Worm (Caenorhabditis elegans) whole organism, mixed stage, embryonic: ENCODE data around the gene K03H1.13.

Source experiments
- M03D4.4 ChIP-seq: sonication (generic microtip); optimal IDR thresholded peaks from 2 replicates; lab custom pipeline; 2017; ENCODE audit warnings: mild to moderate bottlenecking, missing genetic modification characterization, missing compliant biosample characterization
- bed-3 ChIP-seq: fragments of 200-800 bp; sonication (Bioruptor generic); optimal IDR thresholded peaks from 3 replicates; lab custom pipeline; 2018; ENCODE audit warnings: mild to moderate bottlenecking, missing genetic modification characterization, moderate library complexity, missing compliant biosample characterization
- blmp-1 ChIP-seq: fragments of 150-350 bp; optimal IDR thresholded peaks from 2 replicates; lab custom pipeline; 2014; ENCODE audit warnings: missing biosample characterization, missing genetic modification characterization
- ceh-39 ChIP-seq: fragments of 150-350 bp; optimal IDR thresholded peaks from 2 replicates; lab custom pipeline; 2014; ENCODE audit warnings: missing biosample characterization, missing genetic modification characterization
- ceh-43 ChIP-seq: fragments of 200-800 bp; sonication (Bioruptor generic); optimal IDR thresholded peaks from 2 replicates; lab custom pipeline; 2018; ENCODE audit warnings: mild to moderate bottlenecking, missing genetic modification characterization, moderate library complexity, missing compliant biosample characterization
- ceh-83 ChIP-seq: fragments of 200-800 bp; sonication (Bioruptor generic); optimal IDR thresholded peaks from 2 replicates; lab custom pipeline; 2018; ENCODE audit warnings: mild to moderate bottlenecking, missing genetic modification characterization, missing compliant biosample characterization
- ces-1 ChIP-seq: fragments of 150-350 bp; optimal IDR thresholded peaks from 2 replicates; lab custom pipeline; 2014; ENCODE audit warnings: missing biosample characterization, missing genetic modification reagents, missing genetic modification characterization
- cnd-1 ChIP-seq: fragments of 200-800 bp; sonication (Bioruptor generic); optimal IDR thresholded peaks from 2 replicates; lab custom pipeline; 2018; ENCODE audit warnings: mild to moderate bottlenecking, missing genetic modification characterization, missing compliant biosample characterization
- drap-1 ChIP-seq: fragments of 200-800 bp; sonication (Bioruptor generic); optimal IDR thresholded peaks from 3 replicates; lab custom pipeline; 2018; ENCODE audit warnings: mild to moderate bottlenecking, missing genetic modification characterization, missing compliant biosample characterization
- elt-1 ChIP-seq: sonication (generic microtip); optimal IDR thresholded peaks from 2 replicates; lab custom pipeline; 2017; ENCODE audit warnings: missing genetic modification characterization, mild to moderate bottlenecking, missing compliant biosample characterization, antibody characterized with exemption, moderate library complexity, borderline replicate concordance; ENCODE audit not compliant: insufficient read depth
- elt-3 ChIP-seq: fragments of 150-350 bp; optimal IDR thresholded peaks from 2 replicates; lab custom pipeline; 2014; ENCODE audit warnings: missing biosample characterization, missing genetic modification characterization
- flh-1 ChIP-seq: fragments of 200-800 bp; sonication (Bioruptor generic); optimal IDR thresholded peaks from 2 replicates; lab custom pipeline; 2018; ENCODE audit warnings: mild to moderate bottlenecking, missing genetic modification characterization, moderate library complexity, missing compliant biosample characterization
- hlh-1 ChIP-seq: fragments of 150-350 bp; optimal IDR thresholded peaks from 2 replicates; lab custom pipeline; 2014; ENCODE audit warnings: missing biosample characterization, missing genetic modification reagents, missing genetic modification characterization
- lin-13 ChIP-seq: fragments of 150-350 bp; optimal IDR thresholded peaks from 2 replicates; lab custom pipeline; 2014; ENCODE audit warnings: missing biosample characterization, missing genetic modification characterization
- lin-32 ChIP-seq: fragments of 200-800 bp; sonication (Bioruptor generic); optimal IDR thresholded peaks from 2 replicates; lab custom pipeline; 2018; ENCODE audit warnings: mild to moderate bottlenecking, missing genetic modification characterization, missing compliant biosample characterization
- lsy-2 ChIP-seq: fragments of 150-350 bp; optimal IDR thresholded peaks from 2 replicates; lab custom pipeline; 2014; ENCODE audit warnings: missing biosample characterization, missing genetic modification characterization
- mep-1 ChIP-seq: fragments of 150-350 bp; optimal IDR thresholded peaks from 2 replicates; lab custom pipeline; 2017; ENCODE audit warnings: missing biosample characterization, missing genetic modification reagents, missing genetic modification characterization, inconsistent platforms
- mls-2 ChIP-seq: sonication (generic microtip); optimal IDR thresholded peaks from 2 replicates; lab custom pipeline; 2016; ENCODE audit warnings: mild to moderate bottlenecking, missing genetic modification characterization, moderate library complexity, missing compliant biosample characterization
- nhr-12 ChIP-seq: fragments of 150-350 bp; optimal IDR thresholded peaks from 2 replicates; lab custom pipeline; 2014; ENCODE audit warnings: missing biosample characterization, missing genetic modification characterization
- nhr-2 ChIP-seq: fragments of 150-350 bp; optimal IDR thresholded peaks from 2 replicates; lab custom pipeline; 2014; ENCODE audit warnings: missing biosample characterization, missing genetic modification characterization
- nhr-237 ChIP-seq: fragments of 150-350 bp; optimal IDR thresholded peaks from 2 replicates; lab custom pipeline; 2014; ENCODE audit warnings: missing biosample characterization, missing genetic modification characterization
- nhr-28 ChIP-seq: fragments of 150-350 bp; optimal IDR thresholded peaks from 2 replicates; lab custom pipeline; 2014; ENCODE audit warnings: missing biosample characterization, missing genetic modification characterization
- nhr-76 ChIP-seq: sonication (generic microtip); optimal IDR thresholded peaks from 2 replicates; lab custom pipeline; 2017; ENCODE audit warnings: missing biosample characterization, missing genetic modification characterization
- pha-4 ChIP-seq: fragments of 150-350 bp; optimal IDR thresholded peaks from 2 replicates; lab custom pipeline; 2018; ENCODE audit warnings: missing biosample characterization, missing genetic modification reagents, missing genetic modification characterization
- sem-2 ChIP-seq: fragments of 200-800 bp; sonication (Bioruptor generic); optimal IDR thresholded peaks from 2 replicates; lab custom pipeline; 2018; ENCODE audit warnings: mild to moderate bottlenecking, missing genetic modification characterization, missing compliant biosample characterization
- snpc-4 ChIP-seq: fragments of 150-350 bp; optimal IDR thresholded peaks from 2 replicates; lab custom pipeline; 2014; ENCODE audit warnings: missing biosample characterization, missing genetic modification characterization
- sptf-1 ChIP-seq: sonication (generic microtip); optimal IDR thresholded peaks from 2 replicates; lab custom pipeline; 2017; ENCODE audit warnings: mild to moderate bottlenecking, missing genetic modification characterization, moderate library complexity, missing compliant biosample characterization
- tbx-8 ChIP-seq: fragments of 200-800 bp; sonication (Bioruptor generic); optimal IDR thresholded peaks from 2 replicates; lab custom pipeline; 2018; ENCODE audit warnings: mild to moderate bottlenecking, missing genetic modification characterization, moderate library complexity, missing compliant biosample characterization
- unc-120 ChIP-seq: sonication (generic microtip); optimal IDR thresholded peaks from 2 replicates; lab custom pipeline; 2017; ENCODE audit warnings: missing genetic modification characterization, missing compliant biosample characterization; ENCODE audit not compliant: poor library complexity, severe bottlenecking
- unc-39 ChIP-seq: fragments of 150-350 bp; optimal IDR thresholded peaks from 2 replicates; lab custom pipeline; 2014; ENCODE audit warnings: missing biosample characterization, missing genetic modification characterization
- unc-62 ChIP-seq: fragments of 150-350 bp; optimal IDR thresholded peaks from 2 replicates; lab custom pipeline; 2014; ENCODE audit warnings: missing biosample characterization, missing genetic modification reagents, missing genetic modification characterization
- zip-8 ChIP-seq: fragments of 150-350 bp; optimal IDR thresholded peaks from 2 replicates; lab custom pipeline; 2014; ENCODE audit warnings: missing biosample characterization, missing genetic modification characterization
- ztf-11 ChIP-seq: fragments of 150-350 bp; optimal IDR thresholded peaks from 2 replicates; lab custom pipeline; 2014; ENCODE audit warnings: missing biosample characterization, missing genetic modification characterization

K03H1.13 gene

DNA sequence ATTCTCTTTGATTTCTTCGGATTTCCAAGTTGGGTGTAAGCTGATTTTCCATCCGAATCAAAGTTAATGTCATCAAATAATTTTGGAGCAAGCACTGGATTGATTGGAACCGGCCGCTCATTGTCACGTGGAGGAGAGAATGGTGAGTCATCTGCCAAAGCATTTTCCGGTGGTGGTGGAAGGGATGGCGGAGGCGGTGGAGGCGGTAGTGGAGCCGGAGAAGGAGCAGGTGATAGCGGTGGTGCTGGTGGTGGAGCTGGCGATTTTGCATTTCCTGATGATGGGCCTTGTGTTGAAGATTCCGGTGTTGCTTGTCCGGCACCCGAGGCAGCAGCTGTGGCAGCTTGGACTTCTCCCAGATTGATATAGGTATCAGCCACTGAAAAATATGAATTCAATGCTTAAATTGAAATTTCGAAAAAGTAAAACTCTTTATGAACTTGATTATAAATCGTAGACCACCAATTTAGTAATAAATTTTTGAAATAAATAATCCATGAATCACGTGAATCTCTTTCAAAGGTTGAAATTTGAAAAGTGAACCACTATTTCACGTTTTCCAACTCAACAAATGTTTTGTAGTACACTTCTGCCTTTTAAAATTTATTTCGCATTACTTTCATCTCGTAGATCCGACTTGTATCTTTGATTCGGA is 9.0 kb downstream of the K03H1.13 start, which contains the start of the genes K03H1.9 and K03H1.12:
Gene K03H1.9, minus strand, starts transcription at position 471 of the 655 bp plus-strand sequence.
Gene K03H1.12, plus strand, starts transcription at position 605 of the 655 bp plus-strand sequence.
- TF ChIP-seq ceh-43 (GFP tag; lab: Kevin White, UChicago) (no peak), nhr-76 (tag; lab: Kevin White, UChicago) (no peak), mls-2 (tag; lab: Kevin White, UChicago) (no peak), lsy-2 (tag; lab: Kevin White, UChicago) (no peak), lin-32 (no peak), unc-62 (GFP tag; lab: Kevin White, UChicago) (no peak), drap-1 (no peak), ceh-83 (GFP tag; lab: Kevin White, UChicago) (no peak)

ce11 chrIII:9932091-9932490 is 18.1 kb downstream of the K03H1.13 start, which contains the start of gene dec-7:
Gene dec-7, plus strand, starts transcription at chrIII:9932398.
- TF ChIP-seq ceh-83 (GFP tag; lab: Kevin White, UChicago), result no peak
- TF ChIP-seq ceh-39 (tag; lab: Kevin White, UChicago), result no peak
- TF ChIP-seq snpc-4 (tag; lab: Kevin White, UChicago), result no peak
- TF ChIP-seq nhr-76 (tag; lab: Kevin White, UChicago), result no peak
- no peak for TF ChIP-seq nhr-237 (tag; lab: Kevin White, UChicago)
- no peak for TF ChIP-seq lin-32
- no peak for TF ChIP-seq flh-1
- no peak for TF ChIP-seq nhr-28 (tag; lab: Kevin White, UChicago)
- TF ChIP-seq unc-120 (tag; lab: Kevin White, UChicago), result no peak
- no peak for TF ChIP-seq lsy-2 (tag; lab: Kevin White, UChicago)

DNA sequence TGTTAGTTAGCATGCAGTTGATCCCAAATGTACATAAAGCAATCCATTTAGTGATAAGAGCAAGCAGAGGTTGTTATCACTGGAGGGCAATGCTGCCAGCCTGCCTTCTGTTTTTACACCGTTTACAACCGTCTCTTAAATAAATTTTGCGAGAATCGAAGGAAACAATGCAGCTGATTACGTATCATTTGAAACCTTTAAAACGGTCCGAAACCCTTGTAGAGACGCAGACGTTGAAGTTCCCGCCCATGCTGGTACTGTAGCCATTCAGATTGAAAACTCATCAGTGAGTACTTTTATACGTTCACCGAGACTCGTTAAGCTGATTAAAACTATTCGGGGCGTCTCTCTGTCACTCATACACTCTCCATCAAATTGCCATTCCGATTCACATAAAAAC is 19.7 kb downstream of the K03H1.13 start:
- TF ChIP-seq pha-4 (tag; lab: Kevin White, UChicago) (no peak), tbx-8 (GFP tag; lab: Kevin White, UChicago) (no peak), elt-1 (no peak), nhr-12 (tag; lab: Kevin White, UChicago) (no peak), unc-39 (tag; lab: Kevin White, UChicago) (no peak), nhr-2 (tag; lab: Kevin White, UChicago) (no peak), ceh-39 (tag; lab: Kevin White, UChicago) (no peak)

DNA sequence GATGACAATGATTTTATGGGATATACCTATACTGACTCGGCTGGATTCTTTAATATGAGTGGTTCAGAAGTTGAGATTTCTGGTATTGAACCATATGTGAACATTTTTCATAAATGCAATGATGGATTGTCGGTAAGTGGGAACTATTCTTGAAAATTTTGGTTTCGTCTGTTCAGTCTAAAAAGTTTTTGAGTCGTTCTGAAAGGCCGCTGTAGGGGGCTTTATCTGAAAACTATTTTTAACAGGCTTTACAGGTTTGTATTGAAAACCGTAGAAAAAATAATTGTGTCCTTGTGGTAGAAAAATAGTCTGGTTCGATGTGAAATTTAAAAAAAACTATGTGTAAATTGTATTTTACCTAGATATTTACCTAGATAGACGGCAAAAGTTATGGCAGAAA is 20.6 kb downstream of the K03H1.13 start:
- TF ChIP-seq cnd-1 (tag; lab: Kevin White, UChicago) (no peak), ceh-39 (tag; lab: Kevin White, UChicago) (no peak), lin-13 (no peak), pha-4 (tag; lab: Kevin White, UChicago) (no peak), nhr-28 (tag; lab: Kevin White, UChicago) (no peak), drap-1 (no peak), nhr-12 (tag; lab: Kevin White, UChicago) (no peak)

- TF ChIP-seq M03D4.4 (tag; lab: Kevin White, UChicago), result no peak
- TF ChIP-seq blmp-1 (tag; lab: Kevin White, UChicago), result no peak
- no peak for TF ChIP-seq ces-1 (GFP tag; lab: Kevin White, UChicago)
Observed at ce11 chrIII:9928777-9929176, 21.4 kb downstream of the K03H1.13 start, which contains the start of gene ttr-1. Gene ttr-1, plus strand, starts transcription at chrIII:9929077.

DNA sequence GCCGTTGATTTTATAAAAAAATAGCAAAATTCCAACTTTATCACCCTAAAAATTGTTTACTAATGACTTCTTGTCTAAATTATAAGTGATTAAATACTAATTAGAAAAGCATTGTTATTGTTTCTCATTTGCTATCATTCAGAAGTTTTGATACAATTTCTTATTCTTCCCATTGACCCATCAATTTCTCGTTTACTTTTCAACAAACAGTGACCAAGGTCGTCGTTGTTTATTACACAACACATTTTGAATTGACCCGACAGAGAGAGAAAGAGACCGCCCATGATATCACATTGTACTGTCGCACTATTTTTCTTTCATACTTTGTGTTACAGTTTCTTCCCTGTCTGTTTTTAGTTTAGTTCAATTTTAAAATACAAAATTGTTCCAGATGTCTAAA is 22.8 kb downstream of the K03H1.13 start, which contains the start of gene ttr-2:
Gene ttr-2, plus strand, starts transcription at position 392 of the 400 bp plus-strand sequence.
- TF ChIP-seq nhr-28 (tag; lab: Kevin White, UChicago) (no peak), sem-2 (no peak), bed-3 (no peak)

DNA sequence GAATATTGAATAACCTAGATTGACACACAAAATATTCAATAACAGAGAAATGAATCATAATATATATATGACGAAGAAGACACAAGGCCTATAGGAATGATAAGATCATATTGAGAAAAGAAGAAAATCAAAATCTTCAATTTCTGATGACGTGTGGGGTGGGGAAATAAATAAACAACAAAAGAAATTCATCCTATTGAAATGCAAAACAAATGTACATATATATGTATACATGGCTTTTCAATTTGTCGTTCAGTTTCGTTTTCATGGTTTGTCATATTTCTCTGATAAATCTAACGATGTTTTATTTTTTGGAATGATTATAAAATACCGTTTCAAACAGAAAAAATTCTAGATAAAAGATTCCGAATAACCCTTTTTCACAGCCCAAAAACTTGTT is 23.5 kb downstream of the K03H1.13 start, which contains the start of gene ttr-3:
Gene ttr-3, minus strand, starts transcription at position 101 of the 400 bp plus-strand sequence.
- no peak for TF ChIP-seq mls-2 (tag; lab: Kevin White, UChicago)
- TF ChIP-seq ztf-11 (tag; lab: Kevin White, UChicago), result no peak
- TF ChIP-seq sem-2, result no peak
- TF ChIP-seq sptf-1 (tag; lab: Kevin White, UChicago), result no peak
- no peak for TF ChIP-seq unc-62 (GFP tag; lab: Kevin White, UChicago)
- no peak for TF ChIP-seq unc-39 (tag; lab: Kevin White, UChicago)
- no peak for TF ChIP-seq lin-32
- TF ChIP-seq ceh-43 (GFP tag; lab: Kevin White, UChicago), result no peak
- TF ChIP-seq bed-3, result no peak
- TF ChIP-seq ceh-83 (GFP tag; lab: Kevin White, UChicago), result no peak
- no peak for TF ChIP-seq elt-1
- no peak for TF ChIP-seq tbx-8 (GFP tag; lab: Kevin White, UChicago)
- no peak for TF ChIP-seq zip-8 (tag; lab: Kevin White, UChicago)
- no peak for TF ChIP-seq nhr-2 (tag; lab: Kevin White, UChicago)
- TF ChIP-seq elt-3 (tag; lab: Kevin White, UChicago), result no peak
- TF ChIP-seq mep-1 (tag; lab: Kevin White, UChicago), result no peak
- TF ChIP-seq nhr-237 (tag; lab: Kevin White, UChicago), result no peak
- TF ChIP-seq hlh-1, result no peak
